Worm (Caenorhabditis elegans) whole organism, young adult: ENCODE measurements around the gene nspg-14.

Experiments used
- B0261.1 ChIP-seq: sonication (generic microtip); optimal IDR thresholded peaks from 2 replicates; lab custom pipeline; 2016; ENCODE audit warnings: mild to moderate bottlenecking, missing genetic modification characterization, moderate library complexity, missing compliant biosample characterization
- F22D6.2 ChIP-seq: sonication (generic microtip); optimal IDR thresholded peaks from 2 replicates; lab custom pipeline; 2016; ENCODE audit warnings: mild to moderate bottlenecking, missing genetic modification characterization, missing compliant biosample characterization
- F37B4.10 ChIP-seq: fragments of 200-800 bp; sonication (Bioruptor generic); IDR thresholded peaks from 2 replicates; pipeline ENCODE4 v1.3.6; 2022; ENCODE audit warnings: missing genetic modification characterization, missing compliant biosample characterization
- K11D2.4 ChIP-seq: fragments of 200-800 bp; sonication (Bioruptor generic); IDR thresholded peaks from 2 replicates; pipeline ENCODE4 v1.3.6; 2022; ENCODE audit warnings: missing genetic modification reagents, missing genetic modification characterization, missing compliant biosample characterization
- K12H6.12 ChIP-seq: fragments of 200-800 bp; sonication (Bioruptor generic); optimal IDR thresholded peaks from 2 replicates; lab custom pipeline; 2018; ENCODE audit warnings: mild to moderate bottlenecking, missing genetic modification characterization, missing compliant biosample characterization
- T07F8.4 ChIP-seq: sonication (generic microtip); optimal IDR thresholded peaks from 2 replicates; lab custom pipeline; 2016; ENCODE audit warnings: mild to moderate bottlenecking, missing genetic modification characterization, moderate library complexity, missing compliant biosample characterization
- ama-1 ChIP-seq, 3 experiments: fragments of 150-350 bp in 1 of 3; sonication (generic microtip) in 2 of 3; optimal IDR thresholded peaks; 2 replicates each; lab custom pipeline; 2014 to 2018; ENCODE audit warnings: missing biosample characterization in 2 of 3, missing genetic modification characterization in 2 of 3, missing genetic modification reagents in 2 of 3
- attf-3 ChIP-seq: fragments of 200-800 bp; sonication (Bioruptor generic); conservative IDR thresholded peaks from 2 replicates; pipeline ENCODE4 v1.3.6; 2022; ENCODE audit warnings: missing genetic modification reagents, missing genetic modification characterization, missing compliant biosample characterization
- hlh-12 ChIP-seq: sonication (generic microtip); optimal IDR thresholded peaks from 2 replicates; lab custom pipeline; 2016; ENCODE audit warnings: missing genetic modification characterization, missing compliant biosample characterization
- hlh-26 ChIP-seq: fragments of 200-800 bp; sonication (Bioruptor generic); conservative IDR thresholded peaks from 2 replicates; pipeline ENCODE4 v1.3.6; 2022; ENCODE audit warnings: missing genetic modification reagents, missing genetic modification characterization, missing compliant biosample characterization
- pha-4 ChIP-seq: fragments of 150-350 bp; sonication (generic microtip); optimal IDR thresholded peaks from 2 replicates; lab custom pipeline; 2014; ENCODE audit warnings: missing biosample characterization, missing genetic modification reagents, missing genetic modification characterization
- snpc-4 ChIP-seq, 5 experiments: fragments of 150-350 bp in 1 of 5; sonication (generic microtip) in 4 of 5; optimal IDR thresholded peaks; 2 replicates each; lab custom pipeline; 2014 to 2018; ENCODE audit warnings: missing genetic modification characterization in 5 of 5, missing biosample characterization in 3 of 5, antibody characterized with exemption in 2 of 5, mild to moderate bottlenecking in 2 of 5, missing compliant biosample characterization in 2 of 5, missing genotype in 2 of 5, moderate library complexity in 2 of 5, missing genetic modification reagents in 1 of 5
- unc-130 ChIP-seq: sonication (generic microtip); optimal IDR thresholded peaks from 2 replicates; lab custom pipeline; 2016; ENCODE audit warnings: missing genetic modification reagents, missing genetic modification characterization, missing compliant biosample characterization

DNA sequence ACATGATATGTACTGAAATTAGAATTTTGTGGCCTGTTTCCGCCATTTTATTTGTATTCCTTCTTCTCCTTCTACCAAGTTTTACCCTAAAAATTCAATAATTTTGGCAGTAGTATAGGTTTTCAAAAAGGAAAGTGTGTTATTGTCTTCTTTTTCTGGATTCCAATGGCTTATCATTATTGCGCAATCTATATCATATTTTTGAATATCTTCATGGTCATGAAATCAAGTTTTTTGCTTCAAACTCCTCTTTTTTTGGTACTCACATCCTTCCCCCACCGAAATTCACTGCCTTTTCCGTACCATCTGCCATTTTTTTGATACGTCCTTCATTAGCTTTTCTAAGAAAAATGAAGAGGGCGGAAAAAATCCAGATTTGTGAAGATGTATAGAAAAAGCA lies 4.1 kb upstream of the nspg-14 start:
- TF ChIP-seq unc-130 (GFP tag; lab: Kevin White, UChicago) (no peak), K12H6.12 (tag; lab: Kevin White, UChicago) (no peak), F37B4.10 (GFP tag; lab: Robert Waterston, UW) (no peak), attf-3 (no peak), snpc-4 (GFP tag; optimal IDR thresholded peaks at IDR 0.05; lab: Kevin White, UChicago) (no peak), snpc-4 (tag; optimal IDR thresholded peaks at IDR 0.05; lab: Kevin White, UChicago) (no peak), F22D6.2 (tag; lab: Kevin White, UChicago) (no peak), K11D2.4 (no peak), hlh-12 (tag; lab: Kevin White, UChicago) (no peak), ama-1 (optimal IDR thresholded peaks at IDR 0.05; lab: Kevin White, UChicago) (no peak), ama-1 (GFP tag; optimal IDR thresholded peaks at IDR 0.05; lab: Kevin White, UChicago) (no peak), pha-4 (tag; lab: Kevin White, UChicago) (no peak), B0261.1 (tag; lab: Kevin White, UChicago) (no peak), hlh-26 (GFP tag; lab: Robert Waterston, UW) (no peak), T07F8.4 (no peak)
